Worm (Caenorhabditis elegans) whole organism, L4/young adult: ENCODE results near the gene str-37.

Experiments
- dao-5 ChIP-seq: sonication (generic microtip); optimal IDR thresholded peaks from 2 replicates; lab custom pipeline; 2016; ENCODE audit warnings: missing genotype, missing genetic modification characterization, moderate library complexity, missing compliant biosample characterization
- him-1 ChIP-seq: sonication (generic microtip); optimal IDR thresholded peaks from 2 replicates; lab custom pipeline; 2016; ENCODE audit warnings: missing genotype, missing genetic modification reagents, missing genetic modification characterization, missing compliant biosample characterization

ce11 chrV:13297220-13297619 lies 30.3 kb upstream of the str-37 start, which contains the start of gene C26E1.1:
- no peak for TF ChIP-seq dao-5 (tag; lab: Kevin White, UChicago)
- no peak for TF ChIP-seq him-1 (tag; lab: Kevin White, UChicago)
